Fruit fly (Drosophila melanogaster): ENCODE results near the gene Icmt.

- TF ChIP-seq psq (optimal IDR thresholded peaks at IDR 0.05) (no peak), insv (optimal IDR thresholded peaks at IDR 0.05) (no peak), h (optimal IDR thresholded peaks at IDR 0.05) (no peak), Sin3A (optimal IDR thresholded peaks at IDR 0.05) (no peak), Myc (optimal IDR thresholded peaks at IDR 0.05) (no peak)
These were observed 50.2 kb downstream of the Icmt start for dm6 chr3L:13068293-13068692.

Data from Kc167 (cell line).